Worm (Caenorhabditis elegans): ENCODE data around the gene fbxa-16.
"Not testable (repeated sequence)": the region's sequence is repeated elsewhere in the genome, so short reads cannot be mapped to it uniquely, and the experiment has no call there.

ce11 chrX:119363-119762, at the start of gene fbxa-16:
- TF ChIP-seq R02D3.7 (tag; optimal IDR thresholded peaks at IDR 0.05); snpc-4 (tag; optimal IDR thresholded peaks at IDR 0.05); mdl-1 (tag; optimal IDR thresholded peaks at IDR 0.05); nhr-237 (tag; optimal IDR thresholded peaks at IDR 0.05); mbf-1 (tag; optimal IDR thresholded peaks at IDR 0.05); egl-27 (tag; optimal IDR thresholded peaks at IDR 0.05); unc-62 (GFP tag; optimal IDR thresholded peaks at IDR 0.05); fos-1 (tag; optimal IDR thresholded peaks at IDR 0.05); ama-1 (optimal IDR thresholded peaks at IDR 0.05); ceh-82 (tag; optimal IDR thresholded peaks at IDR 0.05); nhr-77 (tag; optimal IDR thresholded peaks at IDR 0.05); nhr-12 (tag; optimal IDR thresholded peaks at IDR 0.05); F13H6.1 (tag; optimal IDR thresholded peaks at IDR 0.05); blmp-1 (tag; optimal IDR thresholded peaks at IDR 0.05; ENCODE audit: insufficient read depth): not testable (repeated sequence)

All from whole organism, L2 larva.